Fruit fly (Drosophila melanogaster): ENCODE data around the gene Taf4.

Gene Taf4

dm6 chr3L:16128481-16128972 lies 15.5 kb downstream of the Taf4 start, which contains the start of gene Pgm1:
Pgm1 (minus strand) TSS chr3L:16128531.
- peak; percentile 93 for TF ChIP-seq Hr96 (GFP tag; optimal IDR thresholded peaks at IDR 0.05)
- TF ChIP-seq cnc (optimal IDR thresholded peaks at IDR 0.05) = no peak
- no peak for TF ChIP-seq CG5204 (GFP tag; optimal IDR thresholded peaks at IDR 0.05)
- peak; percentile 90 for TF ChIP-seq Mnt (GFP tag; optimal IDR thresholded peaks at IDR 0.05)
- TF ChIP-seq CG14711 (tag; optimal IDR thresholded peaks at IDR 0.05) = no peak
- TF ChIP-seq CG33017 (tag; optimal IDR thresholded peaks at IDR 0.05) = peak; percentile 88
- peak; percentile 90 for TF ChIP-seq CG11617 (GFP tag; optimal IDR thresholded peaks at IDR 0.05)
- peak; percentile 89 for TF ChIP-seq CG1620 (GFP tag; optimal IDR thresholded peaks at IDR 0.05)
- TF ChIP-seq kay (GFP tag; ENCODE audit: borderline replicate concordance) = no peak
- TF ChIP-seq pad (GFP tag; optimal IDR thresholded peaks at IDR 0.05) = peak; percentile 72
- peak; percentile 76 for TF ChIP-seq Crg-1 (GFP tag; optimal IDR thresholded peaks at IDR 0.05)
- TF ChIP-seq Clk (GFP tag; optimal IDR thresholded peaks at IDR 0.05) = peak; percentile 71
- TF ChIP-seq CG7045 (GFP tag; optimal IDR thresholded peaks at IDR 0.05) = peak; percentile 86
- peak; percentile 93 for TF ChIP-seq tj (GFP tag; optimal IDR thresholded peaks at IDR 0.05)
- TF ChIP-seq CG7101 (tag; optimal IDR thresholded peaks at IDR 0.05) = peak; percentile 79
- TF ChIP-seq CG12768 (GFP tag; optimal IDR thresholded peaks at IDR 0.05) = peak; percentile 92
- peak; percentile 32 for TF ChIP-seq ovo (GFP tag; optimal IDR thresholded peaks at IDR 0.05)
- TF ChIP-seq cic (GFP tag; optimal IDR thresholded peaks at IDR 0.05) = peak; percentile 83
- peak; percentile 90 for TF ChIP-seq toe (GFP tag; optimal IDR thresholded peaks at IDR 0.05)
- peak; percentile 93 for TF ChIP-seq bab1 (GFP tag; optimal IDR thresholded peaks at IDR 0.05)

- peak; percentile 16 for TF ChIP-seq ovo (GFP tag; optimal IDR thresholded peaks at IDR 0.05)
- TF ChIP-seq CG33017 (tag; optimal IDR thresholded peaks at IDR 0.05) = no peak
- TF ChIP-seq cic (GFP tag; optimal IDR thresholded peaks at IDR 0.05) = peak; percentile 27
- TF ChIP-seq pad (GFP tag; optimal IDR thresholded peaks at IDR 0.05) = no peak
- TF ChIP-seq toe (GFP tag; optimal IDR thresholded peaks at IDR 0.05) = no peak
- peak; percentile 88 for TF ChIP-seq CG14711 (tag; optimal IDR thresholded peaks at IDR 0.05)
- TF ChIP-seq CG11617 (GFP tag; optimal IDR thresholded peaks at IDR 0.05) = peak; percentile 34
- TF ChIP-seq CG5204 (GFP tag; optimal IDR thresholded peaks at IDR 0.05) = no peak
- TF ChIP-seq cnc (optimal IDR thresholded peaks at IDR 0.05) = no peak
- TF ChIP-seq CG1620 (GFP tag; optimal IDR thresholded peaks at IDR 0.05) = no peak
- TF ChIP-seq bab1 (GFP tag; optimal IDR thresholded peaks at IDR 0.05) = peak; percentile 24
- no peak for TF ChIP-seq CG7045 (GFP tag; optimal IDR thresholded peaks at IDR 0.05)
- no peak for TF ChIP-seq Hr96 (GFP tag; optimal IDR thresholded peaks at IDR 0.05)
- no peak for TF ChIP-seq kay (GFP tag; ENCODE audit: borderline replicate concordance)
- TF ChIP-seq Mnt (GFP tag; optimal IDR thresholded peaks at IDR 0.05) = peak; percentile 48
- peak; percentile 37 for TF ChIP-seq CG7101 (tag; optimal IDR thresholded peaks at IDR 0.05)
- TF ChIP-seq Clk (GFP tag; optimal IDR thresholded peaks at IDR 0.05) = no peak
- TF ChIP-seq tj (GFP tag; optimal IDR thresholded peaks at IDR 0.05) = no peak
- peak; percentile 29 for TF ChIP-seq Crg-1 (GFP tag; optimal IDR thresholded peaks at IDR 0.05)
Observed at dm6 chr3L:16128973-16129745, 16.1 kb downstream of the Taf4 start, which contains the start of gene SsRbeta. SsRbeta (plus strand) TSS chr3L:16129617.

- TF ChIP-seq CG1620 (GFP tag; optimal IDR thresholded peaks at IDR 0.05) = peak; percentile 38
- TF ChIP-seq CG5204 (GFP tag; optimal IDR thresholded peaks at IDR 0.05) = no peak
- TF ChIP-seq cic (GFP tag; optimal IDR thresholded peaks at IDR 0.05) = peak; percentile 24
- TF ChIP-seq tj (GFP tag; optimal IDR thresholded peaks at IDR 0.05) = peak; percentile 37
- TF ChIP-seq CG33017 (tag; optimal IDR thresholded peaks at IDR 0.05) = peak; percentile 72
- peak; percentile 73 for TF ChIP-seq Mnt (GFP tag; optimal IDR thresholded peaks at IDR 0.05)
- peak; percentile 56 for TF ChIP-seq CG7045 (GFP tag; optimal IDR thresholded peaks at IDR 0.05)
- TF ChIP-seq kay (GFP tag; ENCODE audit: borderline replicate concordance) = no peak
- peak; percentile 79 for TF ChIP-seq CG7101 (tag; optimal IDR thresholded peaks at IDR 0.05)
- TF ChIP-seq Clk (GFP tag; optimal IDR thresholded peaks at IDR 0.05) = no peak
- peak; percentile 58 for TF ChIP-seq ovo (GFP tag; optimal IDR thresholded peaks at IDR 0.05)
- TF ChIP-seq CG14711 (tag; optimal IDR thresholded peaks at IDR 0.05) = peak; percentile 71
- peak; percentile 81 for TF ChIP-seq pad (GFP tag; optimal IDR thresholded peaks at IDR 0.05)
- TF ChIP-seq bab1 (GFP tag; optimal IDR thresholded peaks at IDR 0.05) = no peak
- no peak for TF ChIP-seq Hr96 (GFP tag; optimal IDR thresholded peaks at IDR 0.05)
- TF ChIP-seq toe (GFP tag; optimal IDR thresholded peaks at IDR 0.05) = no peak
- TF ChIP-seq Crg-1 (GFP tag; optimal IDR thresholded peaks at IDR 0.05) = peak; percentile 82
- peak; percentile 67 for TF ChIP-seq CG11617 (GFP tag; optimal IDR thresholded peaks at IDR 0.05)
- peak; percentile 81 for TF ChIP-seq CG12768 (GFP tag; optimal IDR thresholded peaks at IDR 0.05)
- no peak for TF ChIP-seq cnc (optimal IDR thresholded peaks at IDR 0.05)
Observed at dm6 chr3L:16131264-16132066, 18.5 kb downstream of the Taf4 start, which contains the start of the genes Trs20 and elg1. Trs20 (minus strand) TSS chr3L:16131632. elg1 (plus strand) TSS chr3L:16132028.

dm6 chr3L:16132067-16132418 lies 19.0 kb downstream of the Taf4 start:
- TF ChIP-seq cic (GFP tag; optimal IDR thresholded peaks at IDR 0.05) (no peak), CG33017 (tag; optimal IDR thresholded peaks at IDR 0.05) (no peak), Mnt (GFP tag; optimal IDR thresholded peaks at IDR 0.05) (no peak), Hr96 (GFP tag; optimal IDR thresholded peaks at IDR 0.05) (no peak), CG1620 (GFP tag; optimal IDR thresholded peaks at IDR 0.05) (no peak), CG5204 (GFP tag; optimal IDR thresholded peaks at IDR 0.05) (no peak), ovo (GFP tag; optimal IDR thresholded peaks at IDR 0.05) (no peak), CG7045 (GFP tag; optimal IDR thresholded peaks at IDR 0.05) (no peak)
